Worm (Caenorhabditis elegans): ENCODE results near the gene F54F12.2.

Gene F54F12.2

DNA sequence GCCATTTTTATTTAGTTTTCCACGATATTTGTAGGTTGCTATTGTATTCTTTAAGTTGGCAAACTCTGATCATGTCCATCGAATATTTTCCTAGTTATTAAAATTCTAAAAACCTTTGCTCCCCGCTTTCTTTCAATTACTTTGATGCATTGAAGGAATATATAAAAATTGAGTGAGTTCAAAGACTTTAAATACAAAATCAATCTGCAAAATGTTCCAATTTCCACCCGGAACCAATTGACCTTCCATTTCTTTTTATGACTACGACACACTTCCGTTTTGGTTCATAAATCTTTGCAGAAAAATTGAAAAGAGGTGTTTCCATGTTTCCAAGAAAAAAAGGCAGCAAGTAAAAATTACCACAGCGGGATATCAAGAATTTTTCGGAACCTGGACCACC, at the start of gene F54F12.2:
F54F12.2 (plus strand) TSS at position 301 of the 400 bp plus-strand sequence.
- TF ChIP-seq ztf-7 (tag; optimal IDR thresholded peaks at IDR 0.05) (no peak), lir-3 (tag; optimal IDR thresholded peaks at IDR 0.05) (no peak), lsy-2 (tag; optimal IDR thresholded peaks at IDR 0.05) (no peak), skn-1 (tag; optimal IDR thresholded peaks at IDR 0.05) (no peak), D1046.2 (GFP tag; IDR thresholded peaks at IDR 0.05) (no peak), F10B5.3 (tag; optimal IDR thresholded peaks at IDR 0.05) (no peak), zip-11 (GFP tag; IDR thresholded peaks at IDR 0.05) (no peak), ceh-44 (GFP tag; IDR thresholded peaks at IDR 0.05) (no peak), lin-38 (GFP tag; IDR thresholded peaks at IDR 0.05) (no peak), dmd-9 (GFP tag; IDR thresholded peaks at IDR 0.05) (no peak), lin-29 (GFP tag; IDR thresholded peaks at IDR 0.05) (no peak), fos-1 (tag; optimal IDR thresholded peaks at IDR 0.05) (no peak), tra-1 (GFP tag; IDR thresholded peaks at IDR 0.05) (no peak), dmd-6 (GFP tag; IDR thresholded peaks at IDR 0.05) (no peak), gei-8 (GFP tag; optimal IDR thresholded peaks at IDR 0.05) (no peak)

DNA sequence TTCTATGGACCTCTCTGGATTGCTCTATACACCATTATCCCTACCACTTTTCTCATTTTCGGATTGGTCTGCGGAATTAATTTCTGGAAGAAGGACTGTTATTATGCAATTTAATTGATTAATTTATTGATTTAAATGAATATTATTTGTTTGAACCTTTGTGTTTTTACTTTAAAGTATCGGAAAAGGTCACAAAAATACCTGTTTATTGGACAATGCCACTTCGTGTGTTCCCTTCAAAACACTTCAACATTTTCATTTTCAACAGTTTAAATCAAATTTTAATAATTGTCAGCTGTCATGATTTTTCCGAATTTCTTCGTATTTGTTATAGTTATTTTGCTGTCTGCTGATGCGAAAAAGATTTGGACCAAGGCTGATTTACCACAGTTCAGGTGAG, 48.8 kb upstream of the F54F12.2 start, which contains the start of gene ZK1010.12:
ZK1010.12 (plus strand) TSS at position 301 of the 400 bp plus-strand sequence.
- TF ChIP-seq fkh-10 (GFP tag; optimal IDR thresholded peaks at IDR 0.05) (no peak), unc-62 (GFP tag; optimal IDR thresholded peaks at IDR 0.05 in 1 of 2) (peak in 1 of 2 experiments; percentile 60), unc-62 (tag; optimal IDR thresholded peaks at IDR 0.05) (no peak), spr-1 (tag; optimal IDR thresholded peaks at IDR 0.05) (no peak)

DNA sequence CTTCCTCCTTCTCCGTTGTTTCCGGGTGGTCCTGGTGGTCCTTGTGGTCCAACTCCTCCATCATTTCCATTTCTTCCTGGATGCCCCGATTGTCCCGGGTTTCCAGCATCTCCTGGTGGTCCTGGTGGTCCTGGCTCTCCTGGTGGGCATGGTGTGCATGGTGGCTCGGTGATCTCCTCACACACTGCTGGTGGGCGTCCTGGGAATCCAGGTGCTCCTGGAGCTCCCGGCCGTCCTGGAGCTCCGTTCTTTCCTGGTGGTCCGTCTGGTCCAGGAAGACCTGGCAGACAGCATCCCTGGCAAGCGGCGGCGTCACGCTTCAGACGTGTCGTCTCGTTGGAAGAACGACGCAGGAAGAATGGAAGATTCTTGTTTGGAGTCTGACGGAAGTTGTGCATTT, 46.8 kb upstream of the F54F12.2 start:
- TF ChIP-seq set-16 (GFP tag; IDR thresholded peaks at IDR 0.05) (peak; percentile 97), ama-1 (optimal IDR thresholded peaks at IDR 0.05) (no peak)

DNA sequence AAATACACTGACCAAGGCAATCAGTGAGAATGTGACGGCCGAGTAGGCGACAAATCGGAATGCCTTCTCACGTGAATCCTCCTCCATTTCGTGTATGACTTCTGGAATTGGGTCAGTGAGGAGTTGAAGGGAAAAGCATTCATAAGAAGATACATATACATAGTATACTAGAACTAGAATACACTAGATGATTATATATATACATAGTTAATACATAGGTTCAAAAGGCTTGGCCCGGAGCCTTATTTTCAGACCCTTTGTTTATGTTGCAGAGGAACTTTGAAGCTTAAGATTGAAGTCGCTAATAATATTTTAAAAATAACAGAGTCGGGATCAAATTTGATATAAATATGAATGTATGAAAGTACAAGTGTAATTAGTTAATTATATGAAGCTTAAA, 46.2 kb upstream of the F54F12.2 start, which contains the start of gene col-97:
col-97 (minus strand) TSS at position 101 of the 400 bp plus-strand sequence.
- TF ChIP-seq attf-4 (tag; optimal IDR thresholded peaks at IDR 0.05) (no peak), mes-2 (tag; optimal IDR thresholded peaks at IDR 0.05; ENCODE audit: poor library complexity, severe bottlenecking) (no peak), R02D3.7 (tag; optimal IDR thresholded peaks at IDR 0.05) (no peak), mxl-2 (GFP tag; conservative IDR thresholded peaks at IDR 0.05) (no peak), hif-1 (tag; optimal IDR thresholded peaks at IDR 0.05) (no peak), unc-62 (GFP tag; optimal IDR thresholded peaks at IDR 0.05 in 1 of 2) (peak in 1 of 2 experiments; percentile 40), unc-62 (tag; optimal IDR thresholded peaks at IDR 0.05) (no peak), snpc-4 (tag; optimal IDR thresholded peaks at IDR 0.05) (no peak)

DNA sequence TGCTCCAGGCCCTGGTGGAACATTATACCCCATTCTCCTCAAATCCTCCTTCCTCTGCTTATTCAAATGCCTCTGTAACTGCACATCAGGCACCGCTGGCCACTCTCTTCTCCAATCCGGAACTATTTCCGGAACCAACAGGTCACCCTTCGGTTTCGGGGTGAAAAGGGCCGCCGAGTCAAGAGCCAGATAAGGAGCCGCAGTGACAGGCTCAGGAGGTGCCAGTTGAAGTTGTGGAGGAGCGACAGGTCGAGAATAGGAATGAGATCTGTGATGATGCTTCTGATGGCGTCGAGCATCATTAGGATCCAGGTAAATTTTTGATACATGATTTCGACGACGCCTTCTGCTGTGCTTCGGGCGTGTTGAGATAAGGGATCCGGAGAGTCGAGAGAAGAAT, 41.6 kb upstream of the F54F12.2 start:
- no peak for TF ChIP-seq tra-1 (GFP tag; IDR thresholded peaks at IDR 0.05)
- TF ChIP-seq daf-19 (GFP tag; conservative IDR thresholded peaks at IDR 0.05): no peak
- TF ChIP-seq ceh-28 (tag; optimal IDR thresholded peaks at IDR 0.05): no peak
- TF ChIP-seq zag-1 (tag; optimal IDR thresholded peaks at IDR 0.05): no peak
- TF ChIP-seq unc-62 (GFP tag; optimal IDR thresholded peaks at IDR 0.05 in 1 of 2): peak in 1 of 2 experiments; percentile 70
- no peak for TF ChIP-seq unc-62 (tag; optimal IDR thresholded peaks at IDR 0.05)
- peak; percentile 20 for TF ChIP-seq aha-1 (tag)
- no peak for TF ChIP-seq pqm-1 (tag; optimal IDR thresholded peaks at IDR 0.05)
- TF ChIP-seq hif-1 (tag; optimal IDR thresholded peaks at IDR 0.05): no peak
- peak; percentile 67 for TF ChIP-seq set-16 (GFP tag; IDR thresholded peaks at IDR 0.05)
- TF ChIP-seq F37D6.2 (tag; optimal IDR thresholded peaks at IDR 0.05): no peak
- TF ChIP-seq snpc-1.2 (GFP tag; IDR thresholded peaks at IDR 0.05): no peak
- TF ChIP-seq T26A8.4 (GFP tag; IDR thresholded peaks at IDR 0.05): no peak
- TF ChIP-seq ama-1 (optimal IDR thresholded peaks at IDR 0.05): no peak
- TF ChIP-seq lin-29 (GFP tag; IDR thresholded peaks at IDR 0.05): no peak
- TF ChIP-seq cey-2 (tag; optimal IDR thresholded peaks at IDR 0.05; ENCODE audit: borderline replicate concordance, insufficient read depth): no peak
- no peak for TF ChIP-seq fkh-10 (GFP tag; optimal IDR thresholded peaks at IDR 0.05)
- no peak for TF ChIP-seq F44E2.7 (GFP tag; IDR thresholded peaks at IDR 0.05)
- TF ChIP-seq mdt-29 (GFP tag; IDR thresholded peaks at IDR 0.05): 0 out of 2 replicates have a peak, but pooled peaks have one; percentile 23
